Fruit fly (Drosophila melanogaster) whole organism, embryonic: ENCODE data around the gene CG7231.

Experiments used
- Asciz ChIP-seq: fragments of 200-800 bp; sonication (Bioruptor generic); optimal IDR thresholded peaks from 2 replicates; lab custom pipeline; 2017; ENCODE audit warnings: missing biosample characterization, mild to moderate bottlenecking, missing genetic modification characterization, missing genetic modification reagents
- B-H1 ChIP-seq: fragments of 200-800 bp; sonication (Bioruptor generic); IDR thresholded peaks from 3 replicates; pipeline ENCODE4 v1.3.6; 2022; ENCODE audit warnings: missing biosample characterization, missing genetic modification characterization
- CG12155 ChIP-seq: fragments of 200-800 bp; sonication (Bioruptor generic); optimal IDR thresholded peaks from 3 replicates; lab custom pipeline; 2016; ENCODE audit warnings: missing biosample characterization, missing genetic modification characterization
- CG13424 ChIP-seq: fragments of 200-800 bp; sonication (Bioruptor generic); optimal IDR thresholded peaks from 2 replicates; lab custom pipeline; 2019; ENCODE audit warnings: missing biosample characterization, mild to moderate bottlenecking, missing genetic modification characterization, moderate library complexity
- CG13624 ChIP-seq: fragments of 200-800 bp; sonication (Bioruptor generic); optimal IDR thresholded peaks from 2 replicates; lab custom pipeline; 2016; ENCODE audit warnings: missing biosample characterization, missing genetic modification characterization
- CG14710 ChIP-seq: fragments of 200-800 bp; sonication (Bioruptor generic); optimal IDR thresholded peaks from 3 replicates; lab custom pipeline; 2019; ENCODE audit warnings: missing biosample characterization, mild to moderate bottlenecking, missing genetic modification characterization, moderate library complexity
- CG17359 ChIP-seq: fragments of 200-800 bp; sonication (Bioruptor generic); optimal IDR thresholded peaks from 3 replicates; lab custom pipeline; 2018; ENCODE audit warnings: missing biosample characterization, mild to moderate bottlenecking, missing genetic modification characterization, moderate library complexity
- CG2678 ChIP-seq: fragments of 200-800 bp; sonication (Bioruptor generic); optimal IDR thresholded peaks from 3 replicates; lab custom pipeline; 2019; ENCODE audit warnings: missing biosample characterization, mild to moderate bottlenecking, missing genetic modification characterization, moderate library complexity
- CG2712 ChIP-seq: fragments of 200-800 bp; optimal IDR thresholded peaks from 3 replicates; lab custom pipeline; 2019; ENCODE audit warnings: missing biosample characterization, mild to moderate bottlenecking, missing genetic modification characterization, moderate library complexity
- CG30403 ChIP-seq: fragments of 200-800 bp; sonication (Bioruptor generic); optimal IDR thresholded peaks from 3 replicates; lab custom pipeline; 2016; ENCODE audit warnings: missing biosample characterization, missing genetic modification characterization
- CG30431 ChIP-seq: fragments of 200-800 bp; sonication (Bioruptor generic); optimal IDR thresholded peaks from 2 replicates; lab custom pipeline; 2017; ENCODE audit warnings: missing biosample characterization, missing genetic modification characterization
- CG32767 ChIP-seq: fragments of 200-800 bp; sonication (Bioruptor generic); IDR thresholded peaks from 2 replicates; pipeline ENCODE4 v1.3.6; 2022; ENCODE audit warnings: missing biosample characterization, missing genetic modification characterization
- CG3407 ChIP-seq: fragments of 200-800 bp; sonication (Bioruptor generic); optimal IDR thresholded peaks from 2 replicates; lab custom pipeline; 2018; ENCODE audit warnings: missing biosample characterization, mild to moderate bottlenecking, missing genetic modification characterization
- CG34376 ChIP-seq: fragments of 200-800 bp; sonication (Bioruptor generic); optimal IDR thresholded peaks from 2 replicates; lab custom pipeline; 2018; ENCODE audit warnings: missing biosample characterization, mild to moderate bottlenecking, missing genetic modification characterization
- CG4424 ChIP-seq: fragments of 200-800 bp; sonication (Bioruptor generic); optimal IDR thresholded peaks from 3 replicates; lab custom pipeline; 2016; ENCODE audit warnings: missing biosample characterization, missing genetic modification characterization
- CG4730 ChIP-seq: fragments of 200-800 bp; sonication (Bioruptor generic); IDR thresholded peaks from 2 replicates; pipeline ENCODE4 v1.3.6; 2022; ENCODE audit warnings: missing biosample characterization, missing genetic modification characterization
- CG4820 ChIP-seq: fragments of 200-800 bp; sonication (Bioruptor generic); optimal IDR thresholded peaks from 3 replicates; lab custom pipeline; 2016; ENCODE audit warnings: missing biosample characterization, missing genetic modification characterization
- CG6654 ChIP-seq: fragments of 200-800 bp; sonication (Bioruptor generic); optimal IDR thresholded peaks from 2 replicates; lab custom pipeline; 2017; ENCODE audit warnings: missing biosample characterization, mild to moderate bottlenecking, missing genetic modification characterization
- CG6765 ChIP-seq: fragments of 200-800 bp; sonication (Bioruptor generic); optimal IDR thresholded peaks from 3 replicates; lab custom pipeline; 2017; ENCODE audit warnings: missing biosample characterization, mild to moderate bottlenecking, missing genetic modification characterization
- CG7556 ChIP-seq: fragments of 200-800 bp; sonication (Bioruptor generic); optimal IDR thresholded peaks from 2 replicates; lab custom pipeline; 2017; ENCODE audit warnings: missing biosample characterization, mild to moderate bottlenecking, missing genetic modification characterization
- CG8388 ChIP-seq: fragments of 200-800 bp; sonication (Bioruptor generic); optimal IDR thresholded peaks from 2 replicates; lab custom pipeline; 2019; ENCODE audit warnings: missing biosample characterization, mild to moderate bottlenecking, missing genetic modification characterization, moderate library complexity
- CG9727 ChIP-seq: fragments of 200-800 bp; sonication (Bioruptor generic); optimal IDR thresholded peaks from 3 replicates; lab custom pipeline; 2017; ENCODE audit warnings: missing biosample characterization, mild to moderate bottlenecking, missing genetic modification characterization
- Drgx ChIP-seq: fragments of 200-800 bp; sonication (Bioruptor generic); IDR thresholded peaks from 2 replicates; pipeline ENCODE4 v1.3.6; 2022; ENCODE audit warnings: missing biosample characterization, missing genetic modification characterization
- Fer3 ChIP-seq: fragments of 200-800 bp; sonication (Bioruptor generic); optimal IDR thresholded peaks from 2 replicates; lab custom pipeline; 2018; ENCODE audit warnings: missing biosample characterization, mild to moderate bottlenecking, missing genetic modification characterization, moderate library complexity
- Nf-YB ChIP-seq: fragments of 200-800 bp; sonication (Bioruptor generic); optimal IDR thresholded peaks from 3 replicates; lab custom pipeline; 2019; ENCODE audit warnings: missing biosample characterization, mild to moderate bottlenecking, missing genetic modification characterization, moderate library complexity
- Oli ChIP-seq: fragments of 200-800 bp; sonication (Bioruptor generic); optimal IDR thresholded peaks from 2 replicates; lab custom pipeline; 2018; ENCODE audit warnings: missing biosample characterization, mild to moderate bottlenecking, missing genetic modification characterization, moderate library complexity
- Pdp1 ChIP-seq, 2 experiments: fragments of 200-800 bp; sonication (Bioruptor generic); optimal IDR thresholded peaks; 3 replicates each; lab custom pipeline; 2016; ENCODE audit warnings: missing biosample characterization in 2 of 2, missing genetic modification characterization in 2 of 2, mild to moderate bottlenecking in 1 of 2, moderate library complexity in 1 of 2
- Sox100B ChIP-seq: fragments of 200-800 bp; sonication (Bioruptor generic); optimal IDR thresholded peaks from 3 replicates; lab custom pipeline; 2018; ENCODE audit warnings: missing biosample characterization, mild to moderate bottlenecking, missing genetic modification characterization
- Sox102F ChIP-seq: fragments of 200-800 bp; sonication (Bioruptor generic); optimal IDR thresholded peaks from 2 replicates; lab custom pipeline; 2018; ENCODE audit warnings: missing biosample characterization, mild to moderate bottlenecking, missing genetic modification characterization, moderate library complexity
- Trl ChIP-seq, 3 experiments: fragments of >200 bp in 2 of 3; fragments of 200-800 bp in 1 of 3; sonication (Bioruptor generic) in 1 of 3; optimal IDR thresholded peaks; 2 replicates in 1 of 3; 3 replicates in 2 of 3; lab custom pipeline; 2016 to 2017; ENCODE audit warnings: missing biosample characterization in 1 of 3, missing genetic modification characterization in 1 of 3
- Vsx1 ChIP-seq: fragments of 200-800 bp; sonication (Bioruptor generic); optimal IDR thresholded peaks from 2 replicates; lab custom pipeline; 2017; ENCODE audit warnings: missing biosample characterization, mild to moderate bottlenecking, missing genetic modification characterization, missing genetic modification reagents
- Xbp1 ChIP-seq: fragments of 200-800 bp; sonication (Bioruptor generic); optimal IDR thresholded peaks from 3 replicates; lab custom pipeline; 2016; ENCODE audit warnings: missing biosample characterization, mild to moderate bottlenecking, missing genetic modification characterization
- aop ChIP-seq: fragments of 200-800 bp; sonication (Bioruptor generic); IDR thresholded peaks from 2 replicates; pipeline ENCODE4 v1.3.6; 2022; ENCODE audit warnings: missing biosample characterization, missing genetic modification characterization
- bcd ChIP-seq: fragments of 200-800 bp; sonication (Bioruptor generic); optimal IDR thresholded peaks from 2 replicates; lab custom pipeline; 2017; ENCODE audit warnings: missing biosample characterization, mild to moderate bottlenecking, missing genetic modification characterization
- bsh ChIP-seq, 2 experiments: fragments of 200-800 bp; sonication (Bioruptor generic); optimal IDR thresholded peaks; 2 replicates each; lab custom pipeline; 2017 to 2018; ENCODE audit warnings: mild to moderate bottlenecking in 2 of 2, missing biosample characterization in 2 of 2, missing genetic modification characterization in 2 of 2, moderate library complexity in 1 of 2
- gsb-n ChIP-seq: fragments of 200-800 bp; sonication (Bioruptor generic); optimal IDR thresholded peaks from 3 replicates; lab custom pipeline; 2018; ENCODE audit warnings: missing biosample characterization, mild to moderate bottlenecking, missing genetic modification characterization
- hkb ChIP-seq, 2 experiments: fragments of 200-800 bp in 1 of 2; fragments of >200 bp in 1 of 2; sonication (Bioruptor generic) in 1 of 2; IDR thresholded peaks in 1 of 2; optimal IDR thresholded peaks in 1 of 2; 2 replicates each; pipeline versions ENCODE4 v1.3.6 to Lab custom; 2017 to 2022; ENCODE audit warnings: missing biosample characterization in 1 of 2, missing genetic modification characterization in 1 of 2
- insv ChIP-seq, 2 experiments: fragments of 200-800 bp; sonication (Bioruptor generic); optimal IDR thresholded peaks; 3 replicates each; lab custom pipeline; 2016 to 2018; ENCODE audit warnings: missing biosample characterization in 2 of 2, missing genetic modification characterization in 2 of 2
- kni ChIP-seq: fragments of 200-800 bp; sonication (Bioruptor generic); optimal IDR thresholded peaks from 3 replicates; lab custom pipeline; 2017; ENCODE audit warnings: mild to moderate bottlenecking, missing biosample characterization, missing genetic modification reagents, missing genetic modification characterization
- lilli ChIP-seq: fragments of 200-800 bp; sonication (Bioruptor generic); optimal IDR thresholded peaks from 3 replicates; lab custom pipeline; 2016; ENCODE audit warnings: missing biosample characterization, missing genetic modification characterization
- lmd ChIP-seq: fragments of 200-800 bp; sonication (Bioruptor generic); IDR thresholded peaks from 2 replicates; pipeline ENCODE4 v1.3.6; 2022; ENCODE audit warnings: missing biosample characterization, missing genetic modification characterization
- nau ChIP-seq: fragments of 200-800 bp; sonication (Bioruptor generic); optimal IDR thresholded peaks from 3 replicates; lab custom pipeline; 2017; ENCODE audit warnings: missing biosample characterization, mild to moderate bottlenecking, missing genetic modification characterization, missing genetic modification reagents
- nmo ChIP-seq: fragments of 200-800 bp; sonication (Bioruptor generic); optimal IDR thresholded peaks from 2 replicates; lab custom pipeline; 2018; ENCODE audit warnings: missing biosample characterization, mild to moderate bottlenecking, missing genetic modification characterization, moderate library complexity
- sens ChIP-seq: fragments of 200-800 bp; sonication (Bioruptor generic); peaks from one replicate; lab custom pipeline; 2016; ENCODE audit warnings: missing biosample characterization, missing genetic modification characterization
- tio ChIP-seq: fragments of 200-800 bp; sonication (Bioruptor generic); optimal IDR thresholded peaks from 2 replicates; lab custom pipeline; 2017; ENCODE audit warnings: missing biosample characterization, missing genetic modification characterization, inconsistent platforms
- ttk ChIP-seq: fragments of 200-800 bp; sonication (Bioruptor generic); IDR thresholded peaks from 2 replicates; pipeline ENCODE4 v2.1.2; 2022; ENCODE audit warnings: missing biosample characterization, missing genetic modification characterization
- vfl ChIP-seq: fragments of 200-800 bp; sonication (Bioruptor generic); optimal IDR thresholded peaks from 2 replicates; lab custom pipeline; 2016; ENCODE audit warnings: missing biosample characterization, missing genetic modification characterization
- z ChIP-seq: fragments of 200-800 bp; sonication (Bioruptor generic); IDR thresholded peaks from 3 replicates; pipeline ENCODE4 v1.3.6; 2022; ENCODE audit warnings: missing biosample characterization, missing genetic modification characterization

CG7231 gene

dm6 chr2L:7965808-7966460 is 17.8 kb upstream of the CG7231 start (continued):
- TF ChIP-seq CG4424 (GFP tag; lab: Kevin White, UChicago) (peak; percentile 29), bsh (GFP tag; optimal IDR thresholded peaks at IDR 0.05; lab: Kevin White, UChicago) (peak in 1 of 2 experiments; percentile 39), tio (peak; percentile 12), nmo (peak; percentile 69), bcd (GFP tag; lab: Kevin White, UChicago) (peak; percentile 31), CG12155 (GFP tag; lab: Kevin White, UChicago) (no peak), z (no peak), Asciz (peak; percentile 51), CG17359 (tag; lab: Kevin White, UChicago) (peak; percentile 44), CG8388 (GFP tag; lab: Kevin White, UChicago) (peak; percentile 25), CG13624 (GFP tag; lab: Kevin White, UChicago) (no peak), CG6765 (GFP tag; lab: Kevin White, UChicago) (no peak), CG30431 (GFP tag; lab: Kevin White, UChicago) (no peak), Trl (optimal IDR thresholded peaks at IDR 0.05; lab: Kevin White, UChicago) (no peak), Trl (GFP tag; optimal IDR thresholded peaks at IDR 0.05; lab: Kevin White, UChicago) (no peak), Fer3 (tag; lab: Kevin White, UChicago) (no peak), lmd (GFP tag; lab: Robert Waterston, UW) (peak; percentile 45; the same call in 1 of the 2 replicates), CG2712 (tag; lab: Kevin White, UChicago) (peak; percentile 60), aop (GFP tag; lab: Robert Waterston, UW) (no peak), CG30403 (peak; percentile 24), B-H1 (GFP tag; lab: Robert Waterston, UW) (peak; percentile 14; the same call in 1 of the 3 replicates), Sox102F (GFP tag; lab: Kevin White, UChicago) (peak; percentile 65), CG4730 (GFP tag; lab: Robert Waterston, UW) (no peak), Pdp1 (GFP tag; optimal IDR thresholded peaks at IDR 0.05; lab: Kevin White, UChicago) (peak in 1 of 2 experiments; percentile 7), CG6654 (GFP tag; lab: Kevin White, UChicago) (peak; percentile 24), CG14710 (tag; lab: Kevin White, UChicago) (peak; percentile 55), insv (GFP tag; optimal IDR thresholded peaks at IDR 0.05; lab: Kevin White, UChicago) (no peak), CG13424 (peak; percentile 22), CG3407 (GFP tag; lab: Kevin White, UChicago) (no peak), hkb (optimal IDR thresholded peaks at IDR 0.05; lab: Kevin White, UChicago) (no peak), hkb (GFP tag; IDR thresholded peaks at IDR 0.05; lab: Robert Waterston, UW) (0 out of 2 replicates have a peak, but pooled peaks have one; percentile 19), lilli (GFP tag; lab: Kevin White, UChicago) (no peak), vfl (GFP tag; lab: Kevin White, UChicago) (no peak), CG4820 (GFP tag; lab: Kevin White, UChicago) (peak; percentile 19), Xbp1 (GFP tag; lab: Kevin White, UChicago) (peak; percentile 14), gsb-n (tag; lab: Kevin White, UChicago) (peak; percentile 32), CG2678 (tag; lab: Kevin White, UChicago) (peak; percentile 58), ttk (0 out of 2 replicates have a peak, but pooled peaks have one; percentile 6), Oli (peak; percentile 46), CG34376 (no peak), nau (peak; percentile 24), Drgx (GFP tag; lab: Robert Waterston, UW) (no peak), Nf-YB (GFP tag; lab: Kevin White, UChicago) (no peak), Sox100B (peak; percentile 58), CG9727 (GFP tag; lab: Kevin White, UChicago) (peak; percentile 3), Vsx1 (peak; percentile 7), CG7556 (GFP tag; lab: Kevin White, UChicago) (peak; percentile 32), CG32767 (GFP tag; lab: Robert Waterston, UW) (no peak), sens (GFP tag; lab: Kevin White, UChicago) (peak; percentile 84), kni (GFP tag; lab: Kevin White, UChicago) (peak; percentile 6)
